Worm (Caenorhabditis elegans) whole organism, L1 larva: ENCODE measurements around the gene C27A7.6.

Experiments used
- C04F5.9 ChIP-seq: sonication (generic microtip); optimal IDR thresholded peaks from 2 replicates; lab custom pipeline; 2016; ENCODE audit warnings: missing genetic modification characterization, missing compliant biosample characterization
- C16A3.4 ChIP-seq: fragments of 150-350 bp; optimal IDR thresholded peaks from 2 replicates; lab custom pipeline; 2014; ENCODE audit warnings: missing biosample characterization, missing genetic modification characterization
- aly-2 ChIP-seq: fragments of 150-350 bp; optimal IDR thresholded peaks from 2 replicates; lab custom pipeline; 2014; ENCODE audit warnings: missing biosample characterization, missing genetic modification characterization
- blmp-1 ChIP-seq: fragments of 150-350 bp; optimal IDR thresholded peaks from 2 replicates; lab custom pipeline; 2014; ENCODE audit warnings: missing biosample characterization, missing genetic modification characterization
- ceh-63 ChIP-seq: fragments of 200-800 bp; sonication (Bioruptor generic); optimal IDR thresholded peaks from 2 replicates; lab custom pipeline; 2018; ENCODE audit warnings: mild to moderate bottlenecking, missing genetic modification characterization, missing compliant biosample characterization
- ceh-82 ChIP-seq, 3 experiments: fragments of 150-350 bp in 1 of 3; sonication (generic microtip) in 2 of 3; optimal IDR thresholded peaks; 2 replicates each; lab custom pipeline; 2014 to 2017; ENCODE audit warnings: missing biosample characterization in 3 of 3, missing genetic modification characterization in 3 of 3
- efl-1 ChIP-seq, 4 experiments: fragments of 150-350 bp; optimal IDR thresholded peaks in 3 of 4; peaks in 1 of 4; 1 replicate in 1 of 4; 2 replicates in 3 of 4; lab custom pipeline; 2014; ENCODE audit warnings: missing biosample characterization in 2 of 4, missing genetic modification characterization in 2 of 4, missing genetic modification reagents in 2 of 4
- efl-3 ChIP-seq: fragments of 200-800 bp; sonication (Bioruptor generic); optimal IDR thresholded peaks from 2 replicates; lab custom pipeline; 2018; ENCODE audit warnings: mild to moderate bottlenecking, missing genetic modification characterization, missing compliant biosample characterization
- elt-2 ChIP-seq: sonication (generic microtip); optimal IDR thresholded peaks from 2 replicates; lab custom pipeline; 2016; ENCODE audit warnings: missing genetic modification characterization, mild to moderate bottlenecking, inconsistent platforms, missing compliant biosample characterization, missing genetic modification reagents
- elt-3 ChIP-seq, 6 experiments: fragments of 150-350 bp in 1 of 6; sonication (generic microtip); optimal IDR thresholded peaks; 2 replicates each; lab custom pipeline; 2017 to 2018; ENCODE audit warnings: missing biosample characterization in 6 of 6, missing genetic modification characterization in 6 of 6, inconsistent platforms in 1 of 6
- fkh-4 ChIP-seq: sonication (generic microtip); optimal IDR thresholded peaks from 2 replicates; lab custom pipeline; 2016; ENCODE audit warnings: missing compliant biosample characterization, missing genetic modification characterization, borderline replicate concordance
- fkh-8 ChIP-seq: sonication (generic microtip); optimal IDR thresholded peaks from 2 replicates; lab custom pipeline; 2016; ENCODE audit warnings: mild to moderate bottlenecking, missing genetic modification characterization, missing compliant biosample characterization
- fos-1 ChIP-seq: fragments of 150-350 bp; optimal IDR thresholded peaks from 2 replicates; lab custom pipeline; 2014; ENCODE audit warnings: missing biosample characterization, missing genetic modification characterization
- grh-1 ChIP-seq: fragments of 200-800 bp; sonication (Bioruptor generic); IDR thresholded peaks from 2 replicates; pipeline ENCODE4 v1.3.6; 2022; ENCODE audit warnings: missing genetic modification reagents, missing genetic modification characterization, missing compliant biosample characterization
- hlh-17 ChIP-seq: fragments of 200-800 bp; sonication (Bioruptor generic); optimal IDR thresholded peaks from 2 replicates; lab custom pipeline; 2018; ENCODE audit warnings: missing genetic modification characterization, mild to moderate bottlenecking, missing compliant biosample characterization, moderate library complexity, borderline replicate concordance
- hlh-4 ChIP-seq: sonication (generic microtip); optimal IDR thresholded peaks from 2 replicates; lab custom pipeline; 2016; ENCODE audit warnings: mild to moderate bottlenecking, missing genetic modification characterization, missing compliant biosample characterization
- hpl-2 ChIP-seq: fragments of 150-350 bp; optimal IDR thresholded peaks from 2 replicates; lab custom pipeline; 2014; ENCODE audit warnings: missing biosample characterization, missing genetic modification reagents, missing genetic modification characterization
- irx-1 ChIP-seq: sonication (generic microtip); optimal IDR thresholded peaks from 2 replicates; lab custom pipeline; 2016; ENCODE audit warnings: missing genetic modification characterization, missing compliant biosample characterization
- isw-1 ChIP-seq: fragments of 200-800 bp; sonication (Bioruptor generic); IDR thresholded peaks from 2 replicates; pipeline ENCODE4 v1.3.6; 2022; ENCODE audit warnings: missing genetic modification characterization, missing compliant biosample characterization
- jun-1 ChIP-seq: fragments of 150-350 bp; optimal IDR thresholded peaks from 2 replicates; lab custom pipeline; 2014; ENCODE audit warnings: missing biosample characterization, missing genetic modification reagents, missing genetic modification characterization
- lin-13 ChIP-seq: fragments of 150-350 bp; optimal IDR thresholded peaks from 2 replicates; lab custom pipeline; 2014; ENCODE audit warnings: missing biosample characterization, missing genetic modification reagents, missing genetic modification characterization
- lin-14 ChIP-seq: fragments of 200-800 bp; sonication (Bioruptor generic); optimal IDR thresholded peaks from 2 replicates; lab custom pipeline; 2018; ENCODE audit warnings: mild to moderate bottlenecking, missing genetic modification characterization, moderate library complexity, missing compliant biosample characterization
- lin-15B ChIP-seq: fragments of 150-350 bp; sonication (generic microtip); optimal IDR thresholded peaks from 3 replicates; lab custom pipeline; 2014; ENCODE audit warnings: missing biosample characterization, missing genetic modification characterization
- lsy-2 ChIP-seq, 2 experiments: fragments of 150-350 bp; optimal IDR thresholded peaks; 2 replicates each; lab custom pipeline; 2014; ENCODE audit warnings: missing biosample characterization in 2 of 2, missing genetic modification characterization in 2 of 2
- mab-9 ChIP-seq: fragments of 200-800 bp; sonication (Bioruptor generic); IDR thresholded peaks from 2 replicates; pipeline ENCODE4 v1.3.6; 2022; ENCODE audit warnings: missing genetic modification reagents, missing genetic modification characterization, missing compliant biosample characterization
- mdl-1 ChIP-seq, 2 experiments: fragments of 150-350 bp; optimal IDR thresholded peaks; 2 replicates each; lab custom pipeline; 2014 to 2017; ENCODE audit warnings: missing biosample characterization in 2 of 2, missing genetic modification characterization in 2 of 2, inconsistent platforms in 1 of 2
- mef-2 ChIP-seq: fragments of 150-350 bp; optimal IDR thresholded peaks from 2 replicates; lab custom pipeline; 2014; ENCODE audit warnings: missing biosample characterization, missing genetic modification characterization
- nhr-11 ChIP-seq: fragments of 150-350 bp; optimal IDR thresholded peaks from 2 replicates; lab custom pipeline; 2014; ENCODE audit warnings: missing biosample characterization, missing genetic modification characterization
- nhr-20 ChIP-seq: sonication (generic microtip); optimal IDR thresholded peaks from 2 replicates; lab custom pipeline; 2016; ENCODE audit warnings: mild to moderate bottlenecking, missing genetic modification characterization, missing compliant biosample characterization
- nhr-28 ChIP-seq: fragments of 150-350 bp; optimal IDR thresholded peaks from 2 replicates; lab custom pipeline; 2014; ENCODE audit warnings: missing biosample characterization, missing genetic modification characterization
- nhr-47 ChIP-seq: sonication (generic microtip); optimal IDR thresholded peaks from 2 replicates; lab custom pipeline; 2016; ENCODE audit warnings: mild to moderate bottlenecking, missing genetic modification characterization, moderate library complexity, missing compliant biosample characterization
- nhr-71 ChIP-seq: sonication (generic microtip); optimal IDR thresholded peaks from 2 replicates; lab custom pipeline; 2016; ENCODE audit warnings: mild to moderate bottlenecking, missing genetic modification characterization, moderate library complexity, missing compliant biosample characterization
- nhr-76 ChIP-seq: sonication (generic microtip); optimal IDR thresholded peaks from 2 replicates; lab custom pipeline; 2017; ENCODE audit warnings: missing biosample characterization, missing genetic modification characterization
- nhr-77 ChIP-seq: fragments of 150-350 bp; optimal IDR thresholded peaks from 2 replicates; lab custom pipeline; 2014; ENCODE audit warnings: missing biosample characterization, missing genetic modification characterization
- nhr-84 ChIP-seq: sonication (generic microtip); optimal IDR thresholded peaks from 2 replicates; lab custom pipeline; 2017; ENCODE audit warnings: missing biosample characterization, missing genetic modification characterization
- nhr-85 ChIP-seq: sonication (generic microtip); peaks from one replicate; lab custom pipeline; 2016; ENCODE audit warnings: missing genetic modification characterization, inconsistent platforms, missing compliant biosample characterization
- nhr-90 ChIP-seq: sonication (generic microtip); optimal IDR thresholded peaks from 2 replicates; lab custom pipeline; 2016; ENCODE audit warnings: mild to moderate bottlenecking, missing genetic modification characterization, missing compliant biosample characterization; ENCODE audit not compliant: poor library complexity
- pag-3 ChIP-seq: sonication (generic microtip); optimal IDR thresholded peaks from 2 replicates; lab custom pipeline; 2017; ENCODE audit warnings: missing genetic modification characterization, mild to moderate bottlenecking, missing compliant biosample characterization, antibody characterized with exemption, borderline replicate concordance; ENCODE audit not compliant: insufficient read depth
- skn-1 ChIP-seq: fragments of 150-350 bp; optimal IDR thresholded peaks from 2 replicates; lab custom pipeline; 2014; ENCODE audit warnings: missing biosample characterization, missing genetic modification characterization
- snu-23 ChIP-seq: sonication (generic microtip); optimal IDR thresholded peaks from 2 replicates; lab custom pipeline; 2016; ENCODE audit warnings: missing genetic modification characterization, missing compliant biosample characterization
- sox-4 ChIP-seq: sonication (generic microtip); optimal IDR thresholded peaks from 2 replicates; lab custom pipeline; 2016; ENCODE audit warnings: missing genetic modification characterization, missing compliant biosample characterization
- unc-86 ChIP-seq: sonication (generic microtip); optimal IDR thresholded peaks from 2 replicates; lab custom pipeline; 2016; ENCODE audit warnings: missing genetic modification characterization, missing compliant biosample characterization
- zag-1 ChIP-seq: fragments of 150-350 bp; optimal IDR thresholded peaks from 2 replicates; lab custom pipeline; 2014; ENCODE audit warnings: missing biosample characterization, missing genetic modification characterization
- ztf-11 ChIP-seq, 2 experiments: sonication (generic microtip); optimal IDR thresholded peaks; 2 replicates each; lab custom pipeline; 2016 to 2017; ENCODE audit warnings: missing genetic modification characterization in 2 of 2, missing biosample characterization in 1 of 2, missing compliant biosample characterization in 1 of 2

The C27A7.6 gene

ce11 chrV:12098123-12098522 is 32.5 kb downstream of the C27A7.6 start, which contains the start of gene nhr-209:
Gene nhr-209 (plus strand): TSS chrV:12098149.
- TF ChIP-seq nhr-11 (no peak), sox-4 (no peak), nhr-85 (tag; lab: Kevin White, UChicago) (peak; percentile 0), nhr-20 (peak; percentile 25), lsy-2 (tag; optimal IDR thresholded peaks at IDR 0.05; lab: Kevin White, UChicago) (no peak), elt-3 (tag; optimal IDR thresholded peaks at IDR 0.05; lab: Kevin White, UChicago) (peak in 1 of 6 experiments; percentile 26), efl-1 (optimal IDR thresholded peaks at IDR 0.05; lab: Kevin White, UChicago) (no peak), efl-1 (GFP tag; optimal IDR thresholded peaks at IDR 0.05 in 1 of 2; lab: Kevin White, UChicago) (peak in 1 of 2 experiments; percentile 86)

ce11 chrV:12095865-12096264 is 34.7 kb downstream of the C27A7.6 start, which contains the start of gene nhr-207:
Gene nhr-207 (plus strand): TSS chrV:12096146.
- no peak for TF ChIP-seq ceh-82 (tag; optimal IDR thresholded peaks at IDR 0.05; lab: Kevin White, UChicago)
- peak in 1 of 2 experiments; percentile 5 for TF ChIP-seq lsy-2 (tag; optimal IDR thresholded peaks at IDR 0.05; lab: Kevin White, UChicago)
- peak; percentile 17 for TF ChIP-seq C16A3.4 (tag; lab: Kevin White, UChicago)
- no peak for TF ChIP-seq mef-2 (tag; lab: Kevin White, UChicago)
- TF ChIP-seq C04F5.9 (tag; lab: Kevin White, UChicago) = no peak
- TF ChIP-seq nhr-20 = peak; percentile 23
- no peak for TF ChIP-seq nhr-47 (tag; lab: Kevin White, UChicago)
- TF ChIP-seq nhr-76 (tag; lab: Kevin White, UChicago) = no peak
- no peak for TF ChIP-seq nhr-28 (tag; lab: Kevin White, UChicago)
- no peak for TF ChIP-seq grh-1 (GFP tag; lab: Robert Waterston, UW)
- peak; percentile 49 for TF ChIP-seq jun-1 (tag; lab: Kevin White, UChicago)
- peak; percentile 34 for TF ChIP-seq skn-1 (tag; lab: Kevin White, UChicago)
- TF ChIP-seq lin-15B = no peak
- no peak for TF ChIP-seq ztf-11 (tag; optimal IDR thresholded peaks at IDR 0.05; lab: Kevin White, UChicago)
- TF ChIP-seq snu-23 = peak; percentile 6
- TF ChIP-seq zag-1 (tag; lab: Kevin White, UChicago) = no peak
- peak in 1 of 2 experiments; percentile 35 for TF ChIP-seq mdl-1 (tag; optimal IDR thresholded peaks at IDR 0.05; lab: Kevin White, UChicago)
- peak; percentile 48 for TF ChIP-seq lin-14

- no peak for TF ChIP-seq mab-9 (GFP tag; lab: Robert Waterston, UW)
- TF ChIP-seq unc-86 = no peak
- TF ChIP-seq hlh-17 (GFP tag; lab: Kevin White, UChicago) = no peak
- TF ChIP-seq nhr-77 (tag; lab: Kevin White, UChicago) = no peak
- TF ChIP-seq nhr-47 (tag; lab: Kevin White, UChicago) = no peak
- TF ChIP-seq efl-1 (optimal IDR thresholded peaks at IDR 0.05; lab: Kevin White, UChicago) = no peak
- TF ChIP-seq efl-1 (GFP tag; optimal IDR thresholded peaks at IDR 0.05 in 1 of 2; lab: Kevin White, UChicago) = no peak
- peak; percentile 16 for TF ChIP-seq blmp-1 (tag; lab: Kevin White, UChicago)
- no peak for TF ChIP-seq lin-13 (GFP tag; lab: Kevin White, UChicago)
- TF ChIP-seq nhr-20 = peak; percentile 50
- peak; percentile 2 for TF ChIP-seq snu-23
- TF ChIP-seq fkh-4 (tag; lab: Kevin White, UChicago) = no peak
Measured at ce11 chrV:12094030-12094429, 36.6 kb downstream of the C27A7.6 start, which contains the start of gene nhr-208. Gene nhr-208 (plus strand): TSS chrV:12094317.

ce11 chrV:12091759-12092158 is 38.8 kb downstream of the C27A7.6 start, which contains the start of gene nhr-206:
Gene nhr-206 (plus strand): TSS chrV:12092006.
- TF ChIP-seq nhr-90 (tag; lab: Kevin White, UChicago) (peak; percentile 11), lin-15B (no peak), ceh-63 (GFP tag; lab: Kevin White, UChicago) (no peak), mab-9 (GFP tag; lab: Robert Waterston, UW) (no peak), aly-2 (tag; lab: Kevin White, UChicago) (no peak), irx-1 (tag; lab: Kevin White, UChicago) (no peak), nhr-71 (tag; lab: Kevin White, UChicago) (peak; percentile 47), nhr-84 (no peak), nhr-47 (tag; lab: Kevin White, UChicago) (no peak), efl-3 (no peak), blmp-1 (tag; lab: Kevin White, UChicago) (peak; percentile 45), fos-1 (tag; lab: Kevin White, UChicago) (no peak), lsy-2 (tag; optimal IDR thresholded peaks at IDR 0.05; lab: Kevin White, UChicago) (peak in 1 of 2 experiments; percentile 11), hpl-2 (GFP tag; lab: Kevin White, UChicago) (no peak), ztf-11 (tag; optimal IDR thresholded peaks at IDR 0.05; lab: Kevin White, UChicago) (no peak), fkh-8 (tag; lab: Kevin White, UChicago) (no peak), elt-2 (tag; lab: Kevin White, UChicago) (peak; percentile 22), sox-4 (no peak), jun-1 (tag; lab: Kevin White, UChicago) (no peak), isw-1 (GFP tag; lab: Robert Waterston, UW) (no peak), nhr-11 (no peak), pag-3 (tag; lab: Kevin White, UChicago) (no peak), lin-14 (peak; percentile 77), hlh-4 (tag; lab: Kevin White, UChicago) (no peak)
